Worm (Caenorhabditis elegans): ENCODE data around the gene F13D12.10.

The F13D12.10 gene

DNA sequence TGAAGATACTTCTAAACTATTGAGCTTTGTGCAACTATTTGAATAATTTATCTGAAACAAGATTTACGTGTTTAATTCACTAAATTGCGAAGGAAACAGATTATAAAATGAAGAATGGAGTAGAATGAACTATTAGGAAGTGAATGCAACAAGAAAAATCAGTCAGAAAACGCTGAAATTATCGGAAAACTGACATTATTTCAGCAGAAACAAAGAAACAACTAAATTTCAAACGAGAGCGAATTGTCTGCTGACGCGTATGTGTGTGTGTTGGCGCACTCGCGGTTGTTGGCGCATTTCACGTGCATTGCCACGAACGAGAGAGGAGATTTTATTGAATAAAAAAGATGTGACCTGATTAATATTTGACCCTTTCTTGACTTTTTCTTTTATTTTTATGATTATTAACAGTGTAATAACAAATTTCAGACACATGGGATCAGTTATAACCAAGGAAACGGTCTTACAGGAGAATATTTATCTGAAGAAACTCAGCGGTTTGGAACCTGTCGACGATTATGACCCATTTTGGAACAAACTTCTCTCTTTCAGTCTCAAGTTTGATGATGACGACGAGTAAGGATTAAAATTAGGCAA, 37.6 kb upstream of the F13D12.10 start, which contains the start of the genes trr-1 and C47D12.2 (continued):
- no peak for TF ChIP-seq unc-98 (GFP tag; IDR thresholded peaks at IDR 0.05)
- no peak for TF ChIP-seq nhr-28 (tag; optimal IDR thresholded peaks at IDR 0.05)
- TF ChIP-seq nhr-76 (tag; optimal IDR thresholded peaks at IDR 0.05), result no peak
- peak; percentile 79 to 87 for TF ChIP-seq efl-1 (optimal IDR thresholded peaks at IDR 0.05)
- TF ChIP-seq efl-1 (GFP tag; optimal IDR thresholded peaks at IDR 0.05 in 1 of 2), result peak; percentile 85 to 98
- TF ChIP-seq nhr-237 (tag; optimal IDR thresholded peaks at IDR 0.05), result no peak

DNA sequence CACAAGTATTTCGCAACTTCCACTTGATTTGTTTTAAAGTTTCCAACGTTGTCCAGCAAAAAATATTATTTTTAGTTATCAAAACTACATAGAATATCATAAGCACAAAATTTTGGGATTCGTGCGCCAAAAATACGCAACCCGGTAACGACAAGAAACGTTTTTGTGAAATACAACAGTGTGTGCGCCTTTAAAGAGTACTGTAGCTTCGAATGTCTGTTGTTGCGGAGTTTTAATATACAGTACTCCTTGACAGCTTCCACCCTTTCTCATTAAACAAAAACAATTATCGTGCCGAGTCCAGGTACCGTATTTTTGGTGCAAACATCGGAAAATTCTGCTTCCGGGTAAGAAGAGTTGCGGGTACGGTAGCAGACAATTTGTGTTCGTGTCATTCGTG, 33.4 kb upstream of the F13D12.10 start:
- TF ChIP-seq unc-98 (GFP tag; IDR thresholded peaks at IDR 0.05), result no peak
- no peak for TF ChIP-seq alr-1 (tag; optimal IDR thresholded peaks at IDR 0.05; ENCODE audit: borderline replicate concordance)
- no peak for TF ChIP-seq sox-4 (tag; optimal IDR thresholded peaks at IDR 0.05)
- TF ChIP-seq hpl-2 (GFP tag; optimal IDR thresholded peaks at IDR 0.05), result no peak
- TF ChIP-seq nhr-19 (GFP tag; conservative IDR thresholded peaks at IDR 0.05), result no peak
- TF ChIP-seq aha-1 (tag; optimal IDR thresholded peaks at IDR 0.05), result no peak
- TF ChIP-seq nhr-47 (tag; optimal IDR thresholded peaks at IDR 0.05), result no peak
- no peak for TF ChIP-seq snpc-4 (tag; optimal IDR thresholded peaks at IDR 0.05)
- TF ChIP-seq elt-3 (tag; optimal IDR thresholded peaks at IDR 0.05), result no peak
- no peak for TF ChIP-seq skn-1 (tag; optimal IDR thresholded peaks at IDR 0.05)
- TF ChIP-seq zip-4 (GFP tag; optimal IDR thresholded peaks at IDR 0.05), result no peak
- no peak for TF ChIP-seq nhr-85 (tag)
- no peak for TF ChIP-seq ces-1 (GFP tag; optimal IDR thresholded peaks at IDR 0.05)
- TF ChIP-seq fkh-4 (tag; optimal IDR thresholded peaks at IDR 0.05; ENCODE audit: borderline replicate concordance), result no peak
- no peak for TF ChIP-seq egl-13 (tag; optimal IDR thresholded peaks at IDR 0.05)
- TF ChIP-seq lin-14 (GFP tag; optimal IDR thresholded peaks at IDR 0.05), result no peak
- TF ChIP-seq lsy-2 (tag; optimal IDR thresholded peaks at IDR 0.05), result no peak
- no peak for TF ChIP-seq pax-3 (tag; optimal IDR thresholded peaks at IDR 0.05)
- no peak for TF ChIP-seq hlh-4 (tag; optimal IDR thresholded peaks at IDR 0.05)

DNA sequence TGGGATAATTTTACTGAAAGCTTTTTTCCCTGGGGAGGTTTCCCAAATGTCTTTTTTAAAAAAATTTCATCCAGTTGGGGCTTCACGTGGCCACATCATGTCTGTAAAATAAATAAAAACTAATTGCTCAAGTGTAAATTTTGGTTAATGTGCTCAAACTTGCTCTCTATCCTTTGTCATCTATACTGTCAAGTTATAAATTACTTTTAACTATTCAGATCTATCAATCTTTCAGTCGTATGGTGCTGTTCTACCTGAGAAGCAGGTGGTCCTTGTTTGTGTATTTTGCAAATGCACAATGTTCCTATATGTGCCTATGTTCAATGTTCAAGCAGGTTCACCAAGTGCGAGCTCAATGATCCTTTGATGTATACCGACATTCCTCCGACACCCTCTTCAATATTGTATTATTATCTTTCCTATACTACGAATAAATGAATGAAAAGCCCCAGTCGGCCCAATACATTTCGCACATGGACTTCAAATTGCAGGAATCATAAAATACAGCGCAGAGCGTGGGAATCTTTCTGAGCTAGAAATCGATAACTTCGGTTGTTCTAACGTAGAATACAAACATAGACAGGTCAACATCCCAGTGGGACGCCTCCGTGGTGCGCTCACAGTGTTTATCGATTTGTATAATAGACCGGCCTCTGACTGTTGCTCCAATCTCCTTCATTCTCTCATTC, 32.3 kb upstream of the F13D12.10 start, which contains the start of the genes sfxn-1.4 and C47D12.4:
Gene sfxn-1.4 (minus strand): TSS at position 101 of the 689 bp plus-strand sequence.
Gene C47D12.4 (plus strand): TSS at position 639 of the 689 bp plus-strand sequence.
- no peak for TF ChIP-seq lin-15B (tag; optimal IDR thresholded peaks at IDR 0.05)
- no peak for TF ChIP-seq unc-62 (GFP tag; optimal IDR thresholded peaks at IDR 0.05)
- no peak for TF ChIP-seq lin-14 (GFP tag; optimal IDR thresholded peaks at IDR 0.05)
- TF ChIP-seq zip-4 (GFP tag; optimal IDR thresholded peaks at IDR 0.05), result no peak
- TF ChIP-seq snu-23 (GFP tag; optimal IDR thresholded peaks at IDR 0.05), result no peak
- TF ChIP-seq mdl-1 (tag; optimal IDR thresholded peaks at IDR 0.05), result no peak
- TF ChIP-seq dsc-1 (tag; optimal IDR thresholded peaks at IDR 0.05), result no peak
- TF ChIP-seq mef-2 (tag; optimal IDR thresholded peaks at IDR 0.05), result no peak
- no peak for TF ChIP-seq egl-13 (tag; optimal IDR thresholded peaks at IDR 0.05)
- TF ChIP-seq sox-4 (tag; optimal IDR thresholded peaks at IDR 0.05), result no peak
- TF ChIP-seq tbx-2 (tag; optimal IDR thresholded peaks at IDR 0.05), result no peak
- no peak for TF ChIP-seq nhr-85 (tag)

DNA sequence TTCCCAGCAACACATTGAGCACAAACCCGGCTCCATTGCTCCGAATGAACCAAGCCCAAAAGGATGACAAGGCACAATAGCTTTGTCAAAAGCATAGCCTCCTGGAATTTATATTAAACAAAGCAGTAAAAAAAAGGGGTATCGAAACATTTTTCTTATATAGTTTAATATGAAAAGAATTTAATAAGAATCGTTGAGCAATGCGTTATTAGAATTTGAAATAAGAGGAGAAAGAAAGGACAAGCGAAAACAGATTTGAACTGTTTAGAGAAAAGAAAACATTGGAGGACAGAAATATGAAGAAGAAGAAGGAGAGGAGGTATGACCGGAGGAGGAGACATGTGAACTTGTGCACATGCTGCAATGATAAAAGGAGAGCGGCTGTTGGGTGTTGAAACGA, 28.4 kb upstream of the F13D12.10 start, which contains the start of gene C47D12.5:
Gene C47D12.5 (minus strand): TSS at position 101 of the 400 bp plus-strand sequence.
- no peak for TF ChIP-seq unc-130 (tag; optimal IDR thresholded peaks at IDR 0.05)
- no peak for TF ChIP-seq nhr-47 (tag; optimal IDR thresholded peaks at IDR 0.05)
- TF ChIP-seq rnt-1 (tag; optimal IDR thresholded peaks at IDR 0.05), result no peak
- no peak for TF ChIP-seq elt-3 (tag; optimal IDR thresholded peaks at IDR 0.05)
- no peak for TF ChIP-seq lin-15B (tag; optimal IDR thresholded peaks at IDR 0.05)
- no peak for TF ChIP-seq efl-1 (optimal IDR thresholded peaks at IDR 0.05)
- TF ChIP-seq efl-1 (GFP tag; optimal IDR thresholded peaks at IDR 0.05 in 1 of 2), result no peak
- no peak for TF ChIP-seq dsc-1 (tag; optimal IDR thresholded peaks at IDR 0.05)
- no peak for TF ChIP-seq ceh-82 (tag; optimal IDR thresholded peaks at IDR 0.05)
- no peak for TF ChIP-seq C04F5.9 (tag; optimal IDR thresholded peaks at IDR 0.05)
- no peak for TF ChIP-seq ztf-11 (tag; optimal IDR thresholded peaks at IDR 0.05)
- no peak for TF ChIP-seq nhr-85 (tag)
- TF ChIP-seq C16A3.4 (tag; optimal IDR thresholded peaks at IDR 0.05), result no peak
- no peak for TF ChIP-seq unc-86 (tag; optimal IDR thresholded peaks at IDR 0.05)
- no peak for TF ChIP-seq egl-13 (tag; optimal IDR thresholded peaks at IDR 0.05)
- no peak for TF ChIP-seq ceh-8 (GFP tag; optimal IDR thresholded peaks at IDR 0.05)
- no peak for TF ChIP-seq grh-1 (GFP tag; IDR thresholded peaks at IDR 0.05)
- TF ChIP-seq snu-23 (GFP tag; optimal IDR thresholded peaks at IDR 0.05), result no peak
- TF ChIP-seq aly-2 (tag; optimal IDR thresholded peaks at IDR 0.05), result no peak
- TF ChIP-seq xbp-1 (tag; optimal IDR thresholded peaks at IDR 0.05), result no peak
